Worm (Caenorhabditis elegans) whole organism, early embryonic: ENCODE measurements around the gene F41B4.2.

Experiments used
- B0310.2 ChIP-seq: sonication (generic microtip); optimal IDR thresholded peaks from 2 replicates; lab custom pipeline; 2016; ENCODE audit warnings: mild to moderate bottlenecking, missing genetic modification characterization, missing compliant biosample characterization
- F13C5.2 ChIP-seq: sonication (generic microtip); optimal IDR thresholded peaks from 2 replicates; lab custom pipeline; 2017; ENCODE audit warnings: mild to moderate bottlenecking, missing genetic modification characterization, inconsistent platforms, missing compliant biosample characterization
- aly-1 ChIP-seq: sonication (generic microtip); optimal IDR thresholded peaks from 2 replicates; lab custom pipeline; 2016; ENCODE audit warnings: missing genetic modification characterization, missing compliant biosample characterization
- ama-1 ChIP-seq: fragments of 150-350 bp; optimal IDR thresholded peaks from 2 replicates; lab custom pipeline; 2014
- ceh-13 ChIP-seq: fragments of 200-800 bp; sonication (Bioruptor generic); optimal IDR thresholded peaks from 2 replicates; lab custom pipeline; 2018; ENCODE audit warnings: mild to moderate bottlenecking, missing genetic modification characterization, missing compliant biosample characterization
- ceh-36 ChIP-seq: sonication (generic microtip); optimal IDR thresholded peaks from 2 replicates; lab custom pipeline; 2016; ENCODE audit warnings: missing genetic modification characterization, inconsistent platforms, missing compliant biosample characterization
- ets-7 ChIP-seq: sonication (generic microtip); optimal IDR thresholded peaks from 2 replicates; lab custom pipeline; 2016; ENCODE audit warnings: missing genotype, missing genetic modification characterization, missing compliant biosample characterization
- flt-1 ChIP-seq: fragments of 200-800 bp; sonication (Bioruptor generic); IDR thresholded peaks from 2 replicates; pipeline ENCODE4 v1.3.6; 2022; ENCODE audit warnings: missing genetic modification characterization, missing compliant biosample characterization
- hmbx-1 ChIP-seq: sonication (generic microtip); optimal IDR thresholded peaks from 2 replicates; lab custom pipeline; 2016; ENCODE audit warnings: mild to moderate bottlenecking, missing genetic modification characterization, missing compliant biosample characterization
- hmg-4 ChIP-seq: fragments of 200-800 bp; sonication (Bioruptor generic); optimal IDR thresholded peaks from 2 replicates; lab custom pipeline; 2018; ENCODE audit warnings: mild to moderate bottlenecking, missing genetic modification characterization, missing compliant biosample characterization
- hnd-1 ChIP-seq: sonication (generic microtip); optimal IDR thresholded peaks from 2 replicates; lab custom pipeline; 2016; ENCODE audit warnings: missing genetic modification characterization, missing compliant biosample characterization
- pes-1 ChIP-seq: fragments of 200-800 bp; sonication (Bioruptor generic); IDR thresholded peaks from 2 replicates; pipeline ENCODE4 v1.3.6; 2022; ENCODE audit warnings: missing genetic modification reagents, missing genetic modification characterization, missing compliant biosample characterization
- scrt-1 ChIP-seq: fragments of 200-800 bp; sonication (Bioruptor generic); IDR thresholded peaks from 2 replicates; pipeline ENCODE4 v1.3.6; 2022; ENCODE audit warnings: missing genetic modification characterization, missing compliant biosample characterization
- sea-1 ChIP-seq: fragments of 200-800 bp; sonication (Bioruptor generic); conservative IDR thresholded peaks from 2 replicates; pipeline ENCODE4 v1.3.6; 2022; ENCODE audit warnings: missing genetic modification characterization, missing compliant biosample characterization
- tbx-11 ChIP-seq: fragments of 200-800 bp; sonication (Bioruptor generic); IDR thresholded peaks from 2 replicates; pipeline ENCODE4 v1.3.6; 2022; ENCODE audit warnings: missing genetic modification characterization, missing compliant biosample characterization
- tbx-37 ChIP-seq: fragments of 200-800 bp; sonication (Bioruptor generic); conservative IDR thresholded peaks from 2 replicates; pipeline ENCODE4 v1.3.6; 2022; ENCODE audit warnings: missing genetic modification reagents, missing genetic modification characterization, missing compliant biosample characterization
- tra-4 ChIP-seq: sonication (generic microtip); optimal IDR thresholded peaks from 2 replicates; lab custom pipeline; 2017; ENCODE audit warnings: missing genetic modification characterization, missing compliant biosample characterization

The F41B4.2 gene

DNA sequence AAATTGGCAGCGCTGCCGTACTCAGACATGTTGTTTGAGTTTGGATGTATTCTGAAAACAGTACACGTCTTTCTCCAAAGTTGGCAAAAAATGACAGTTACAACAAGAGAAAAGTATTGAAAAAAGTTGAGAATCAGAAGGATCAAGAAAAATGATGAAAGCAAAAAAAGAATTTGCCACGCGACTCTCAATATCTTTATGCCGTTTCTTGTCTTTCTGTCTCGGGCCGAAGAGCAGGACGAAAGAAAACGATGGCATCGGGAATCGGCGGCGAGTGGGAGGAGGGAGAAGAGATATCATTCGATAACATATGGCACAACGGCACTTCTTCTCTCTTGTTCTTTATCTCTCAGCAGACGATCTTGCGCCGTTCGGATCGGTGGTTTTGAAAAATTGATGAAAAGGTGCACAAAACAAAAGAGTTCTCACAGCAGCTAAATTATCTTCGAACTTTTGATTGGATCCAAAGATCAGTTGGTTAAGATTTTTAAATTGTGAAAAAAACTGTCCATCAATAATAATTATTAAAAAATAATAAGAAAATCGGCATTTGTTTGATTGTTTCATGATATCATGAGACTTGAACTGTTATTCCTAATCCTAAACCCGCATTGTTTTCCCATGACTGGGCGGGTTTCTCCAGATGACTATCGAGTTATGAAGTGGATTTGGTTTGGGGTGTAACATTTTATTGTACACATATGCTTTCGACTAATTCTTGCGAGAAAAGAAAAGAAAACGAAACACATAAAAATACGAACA, 11.7 kb downstream of the F41B4.2 start, which contains the start of gene gei-15:
Gene gei-15 (minus strand): TSS at position 51 of the 762 bp plus-strand sequence.
- no peak for TF ChIP-seq scrt-1 (GFP tag; lab: Robert Waterston, UW)
- TF ChIP-seq sea-1 (GFP tag; lab: Robert Waterston, UW) = no peak
- TF ChIP-seq tra-4 (tag; lab: Kevin White, UChicago) = no peak
- no peak for TF ChIP-seq aly-1
- TF ChIP-seq F13C5.2 (tag; lab: Kevin White, UChicago) = no peak
- TF ChIP-seq hnd-1 = no peak
- TF ChIP-seq flt-1 (GFP tag; lab: Robert Waterston, UW) = no peak
- no peak for TF ChIP-seq hmbx-1 (tag; lab: Kevin White, UChicago)
- TF ChIP-seq tbx-11 = no peak
- TF ChIP-seq B0310.2 = no peak
- TF ChIP-seq ceh-13 (GFP tag; lab: Kevin White, UChicago) = no peak

DNA sequence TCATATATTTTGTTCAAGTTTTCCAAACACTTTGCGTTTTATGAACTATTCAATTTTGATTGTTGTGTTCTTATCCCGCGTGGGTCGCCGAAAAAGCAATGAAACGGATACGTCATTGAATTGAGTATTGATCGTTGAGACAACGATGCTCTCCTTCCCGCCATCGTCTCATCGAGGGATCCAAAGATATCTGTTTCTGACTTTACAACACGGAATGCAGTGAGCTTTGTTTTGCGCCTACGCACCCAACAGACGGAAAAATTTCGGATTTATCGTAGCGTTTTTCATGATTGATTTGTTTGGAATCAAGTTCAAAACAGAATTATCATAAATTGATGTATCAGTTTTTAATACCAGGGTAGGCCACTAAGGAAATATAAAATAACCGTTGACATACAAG, 12.5 kb downstream of the F41B4.2 start:
- TF ChIP-seq ceh-13 (GFP tag; lab: Kevin White, UChicago) = no peak
- no peak for TF ChIP-seq aly-1
- no peak for TF ChIP-seq hmbx-1 (tag; lab: Kevin White, UChicago)

DNA sequence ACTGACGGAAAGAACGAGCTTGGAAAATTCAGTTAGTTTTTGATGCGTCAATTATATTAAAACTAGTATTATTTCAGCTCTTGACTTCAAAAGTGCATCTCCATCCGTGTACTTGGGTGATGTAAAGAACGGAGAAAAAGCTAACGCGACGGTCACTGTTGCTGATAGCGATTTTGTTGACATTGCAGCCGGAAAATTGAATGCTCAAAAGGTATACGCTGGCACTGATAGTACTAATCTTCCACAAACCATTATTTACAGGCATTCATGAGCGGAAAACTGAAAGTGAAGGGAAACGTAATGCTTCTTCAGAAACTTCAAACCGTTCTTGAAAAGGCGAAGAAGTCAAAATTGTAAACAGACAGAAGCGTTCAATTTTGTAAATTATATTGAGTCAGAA, 15.4 kb downstream of the F41B4.2 start:
- TF ChIP-seq scrt-1 (GFP tag; lab: Robert Waterston, UW) = no peak
- TF ChIP-seq tbx-37 (GFP tag; lab: Robert Waterston, UW) = no peak
- no peak for TF ChIP-seq pes-1 (GFP tag; lab: Robert Waterston, UW)
- no peak for TF ChIP-seq hmbx-1 (tag; lab: Kevin White, UChicago)
- no peak for TF ChIP-seq tbx-11
- TF ChIP-seq B0310.2 = no peak
- no peak for TF ChIP-seq hnd-1
- no peak for TF ChIP-seq ets-7 (tag; lab: Kevin White, UChicago)
- TF ChIP-seq flt-1 (GFP tag; lab: Robert Waterston, UW) = no peak
- no peak for TF ChIP-seq aly-1
- no peak for TF ChIP-seq tra-4 (tag; lab: Kevin White, UChicago)
- no peak for TF ChIP-seq hmg-4 (GFP tag; lab: Kevin White, UChicago)
- no peak for TF ChIP-seq ceh-36 (tag; lab: Kevin White, UChicago)

DNA sequence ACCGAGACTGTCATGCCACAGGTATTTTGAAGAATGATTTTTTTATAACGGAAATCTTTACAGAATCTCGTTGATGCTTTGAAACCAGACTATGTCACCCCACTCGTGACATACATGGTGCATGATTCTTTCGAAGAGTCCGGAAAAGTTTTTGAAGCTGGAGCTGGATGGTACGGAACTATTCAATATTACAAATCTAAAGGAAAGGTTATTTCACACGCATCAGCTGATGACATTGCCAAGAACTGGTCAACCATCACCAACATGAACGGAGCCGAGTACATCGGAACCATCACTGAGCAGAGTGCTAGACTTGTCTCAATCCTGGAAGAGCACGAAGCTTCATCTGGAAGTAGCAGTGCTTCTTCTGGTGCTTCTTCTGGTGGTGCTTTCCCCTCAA, 15.9 kb downstream of the F41B4.2 start:
- no peak for TF ChIP-seq scrt-1 (GFP tag; lab: Robert Waterston, UW)
- TF ChIP-seq aly-1 = no peak
- no peak for TF ChIP-seq tra-4 (tag; lab: Kevin White, UChicago)
- no peak for TF ChIP-seq ama-1
- no peak for TF ChIP-seq flt-1 (GFP tag; lab: Robert Waterston, UW)
- no peak for TF ChIP-seq hmg-4 (GFP tag; lab: Kevin White, UChicago)
- TF ChIP-seq pes-1 (GFP tag; lab: Robert Waterston, UW) = no peak
- no peak for TF ChIP-seq hmbx-1 (tag; lab: Kevin White, UChicago)
- TF ChIP-seq tbx-37 (GFP tag; lab: Robert Waterston, UW) = no peak
- TF ChIP-seq tbx-11 = no peak

DNA sequence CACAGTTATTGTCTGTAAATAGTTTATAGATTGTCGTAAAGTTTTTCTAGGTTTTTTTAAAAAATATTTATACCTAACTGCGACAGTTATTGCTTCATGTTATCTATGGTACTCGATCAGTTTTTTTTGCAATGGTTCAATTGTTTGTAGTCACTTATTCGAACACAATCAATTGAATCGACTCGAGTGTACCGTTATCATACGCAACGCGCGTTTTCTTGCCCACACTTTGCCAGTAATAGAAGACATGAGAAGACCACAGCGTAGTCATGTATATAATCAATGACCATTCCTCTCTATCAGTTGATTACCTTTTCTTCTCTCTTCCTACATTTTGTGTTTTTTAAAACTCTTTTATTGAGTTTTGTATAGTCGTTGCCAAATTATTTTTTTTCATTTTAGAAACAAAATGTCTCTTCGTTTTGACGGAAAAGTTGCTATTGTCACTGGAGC, 17.0 kb downstream of the F41B4.2 start, which contains the start of gene dhs-28:
Gene dhs-28 (plus strand): TSS at position 403 of the 453 bp plus-strand sequence.
- no peak for TF ChIP-seq ceh-36 (tag; lab: Kevin White, UChicago)
- TF ChIP-seq sea-1 (GFP tag; lab: Robert Waterston, UW) = no peak
- TF ChIP-seq ceh-13 (GFP tag; lab: Kevin White, UChicago) = no peak
- TF ChIP-seq F13C5.2 (tag; lab: Kevin White, UChicago) = no peak
- no peak for TF ChIP-seq ets-7 (tag; lab: Kevin White, UChicago)
- no peak for TF ChIP-seq tbx-37 (GFP tag; lab: Robert Waterston, UW)
- no peak for TF ChIP-seq hnd-1
- no peak for TF ChIP-seq flt-1 (GFP tag; lab: Robert Waterston, UW)
- TF ChIP-seq hmbx-1 (tag; lab: Kevin White, UChicago) = no peak
- TF ChIP-seq ama-1 = no peak
- TF ChIP-seq aly-1 = no peak
- no peak for TF ChIP-seq B0310.2
- no peak for TF ChIP-seq tbx-11
- no peak for TF ChIP-seq hmg-4 (GFP tag; lab: Kevin White, UChicago)
- TF ChIP-seq pes-1 (GFP tag; lab: Robert Waterston, UW) = no peak
- TF ChIP-seq tra-4 (tag; lab: Kevin White, UChicago) = no peak
- TF ChIP-seq scrt-1 (GFP tag; lab: Robert Waterston, UW) = no peak

DNA sequence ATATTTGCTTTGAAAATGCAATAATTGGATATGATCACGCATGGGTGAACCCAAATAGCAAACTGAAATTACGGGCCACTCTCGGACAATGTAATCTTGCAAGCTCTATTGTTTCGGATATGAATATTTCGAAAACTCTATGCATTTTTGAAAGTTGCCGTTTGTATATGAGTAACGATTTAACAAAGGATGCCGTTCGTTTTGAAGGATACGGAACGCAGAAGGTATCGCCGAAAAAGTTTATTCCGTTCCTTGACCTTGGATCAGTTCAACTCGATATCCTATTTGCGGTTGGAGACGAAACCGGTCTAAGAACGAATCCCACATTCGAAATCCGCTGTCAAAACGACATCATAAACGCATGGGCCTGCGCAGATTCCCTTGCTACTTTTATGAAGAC, 22.0 kb downstream of the F41B4.2 start:
- TF ChIP-seq tbx-11 (no peak), aly-1 (no peak), ets-7 (tag; lab: Kevin White, UChicago) (no peak), hnd-1 (no peak), B0310.2 (no peak)

DNA sequence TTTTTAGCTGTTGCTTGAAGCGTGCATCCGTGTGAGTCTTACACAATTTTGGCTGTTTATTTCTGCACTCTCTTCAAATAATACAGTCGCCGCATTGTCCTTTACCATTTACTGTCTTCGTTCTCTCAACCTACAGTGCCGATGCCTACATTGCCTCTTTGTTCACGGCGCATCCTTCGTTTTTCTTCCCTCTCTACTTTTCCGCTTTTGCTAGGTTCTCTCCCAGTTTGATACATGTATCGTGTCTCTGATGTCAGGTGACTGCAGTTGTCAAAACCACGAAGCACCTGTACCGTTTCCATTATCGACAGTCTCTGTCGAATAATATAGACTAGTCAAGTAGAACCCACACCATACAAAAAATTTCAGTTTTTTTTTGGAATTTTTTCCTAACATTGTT, 26.4 kb downstream of the F41B4.2 start:
- TF ChIP-seq ceh-13 (GFP tag; lab: Kevin White, UChicago) (no peak), hnd-1 (no peak), hmg-4 (GFP tag; lab: Kevin White, UChicago) (no peak), ets-7 (tag; lab: Kevin White, UChicago) (no peak), tbx-11 (no peak), flt-1 (GFP tag; lab: Robert Waterston, UW) (no peak), aly-1 (no peak), ceh-36 (tag; lab: Kevin White, UChicago) (no peak), B0310.2 (no peak), pes-1 (GFP tag; lab: Robert Waterston, UW) (no peak), hmbx-1 (tag; lab: Kevin White, UChicago) (no peak), F13C5.2 (tag; lab: Kevin White, UChicago) (no peak), ama-1 (no peak), tra-4 (tag; lab: Kevin White, UChicago) (no peak), sea-1 (GFP tag; lab: Robert Waterston, UW) (no peak), tbx-37 (GFP tag; lab: Robert Waterston, UW) (no peak)
